Fruit fly (Drosophila melanogaster) whole organism, embryonic: ENCODE data around the gene frj.

Source experiments
- Ada2b ChIP-seq: fragments of 200-800 bp; sonication (Bioruptor generic); IDR thresholded peaks from 2 replicates; pipeline ENCODE4 v1.3.6; 2022; ENCODE audit warnings: missing biosample characterization, missing genetic modification characterization
- Atf-2 ChIP-seq: fragments of 200-800 bp; sonication (Bioruptor generic); optimal IDR thresholded peaks from 2 replicates; lab custom pipeline; 2016; ENCODE audit warnings: missing biosample characterization, missing genetic modification characterization
- CG10267 ChIP-seq: fragments of 200-800 bp; sonication (Bioruptor generic); optimal IDR thresholded peaks from 2 replicates; lab custom pipeline; 2018; ENCODE audit warnings: missing biosample characterization, mild to moderate bottlenecking, missing genetic modification characterization, moderate library complexity
- CG10321 ChIP-seq: fragments of 200-800 bp; sonication (Bioruptor generic); IDR thresholded peaks from 2 replicates; pipeline ENCODE4 v1.3.6; 2022; ENCODE audit warnings: missing biosample characterization, missing genetic modification characterization
- CG10654 ChIP-seq: fragments of 200-800 bp; sonication (Bioruptor generic); optimal IDR thresholded peaks from 2 replicates; lab custom pipeline; 2016; ENCODE audit warnings: missing biosample characterization, missing genetic modification characterization
- CG11093 ChIP-seq: fragments of 200-800 bp; sonication (Bioruptor generic); IDR thresholded peaks from 3 replicates; pipeline ENCODE4 v1.3.6; 2022; ENCODE audit warnings: missing biosample characterization, missing genetic modification characterization
- CG11695 ChIP-seq: fragments of 200-800 bp; sonication (Bioruptor generic); IDR thresholded peaks from 3 replicates; pipeline ENCODE4 v1.3.6; 2022; ENCODE audit warnings: missing biosample characterization, missing genetic modification characterization
- CG11696 ChIP-seq: fragments of 200-800 bp; sonication (Bioruptor generic); IDR thresholded peaks from 2 replicates; pipeline ENCODE4 v1.3.6; 2022; ENCODE audit warnings: missing biosample characterization, missing genetic modification characterization
- CG12071 ChIP-seq: fragments of 200-800 bp; sonication (Bioruptor generic); optimal IDR thresholded peaks from 3 replicates; lab custom pipeline; 2018; ENCODE audit warnings: missing biosample characterization, mild to moderate bottlenecking, missing genetic modification characterization
- CG13296 ChIP-seq: fragments of 200-800 bp; sonication (Bioruptor generic); optimal IDR thresholded peaks from 3 replicates; lab custom pipeline; 2018; ENCODE audit warnings: missing biosample characterization, mild to moderate bottlenecking, missing genetic modification characterization
- CG15479 ChIP-seq: fragments of 200-800 bp; sonication (Bioruptor generic); optimal IDR thresholded peaks from 3 replicates; lab custom pipeline; 2019; ENCODE audit warnings: missing biosample characterization, mild to moderate bottlenecking, missing genetic modification characterization, moderate library complexity
- CG1647 ChIP-seq: fragments of 200-800 bp; sonication (Bioruptor generic); optimal IDR thresholded peaks from 3 replicates; lab custom pipeline; 2016; ENCODE audit warnings: missing biosample characterization, missing genetic modification characterization
- CG16815 ChIP-seq: fragments of 200-800 bp; sonication (Bioruptor generic); optimal IDR thresholded peaks from 3 replicates; lab custom pipeline; 2017; ENCODE audit warnings: missing biosample characterization, mild to moderate bottlenecking, missing genetic modification characterization
- CG1792 ChIP-seq: fragments of 200-800 bp; sonication (Bioruptor generic); optimal IDR thresholded peaks from 2 replicates; lab custom pipeline; 2016; ENCODE audit warnings: missing biosample characterization, missing genetic modification characterization
- CG31388 ChIP-seq: fragments of 200-800 bp; sonication (Bioruptor generic); optimal IDR thresholded peaks from 2 replicates; lab custom pipeline; 2016; ENCODE audit warnings: missing biosample characterization, missing genetic modification characterization
- CG32532 ChIP-seq: fragments of 200-800 bp; sonication (Bioruptor generic); IDR thresholded peaks from 2 replicates; pipeline ENCODE4 v1.3.6; 2022; ENCODE audit warnings: missing biosample characterization, missing genetic modification characterization
- CG3281 ChIP-seq: fragments of 200-800 bp; sonication (Bioruptor generic); optimal IDR thresholded peaks from 3 replicates; lab custom pipeline; 2017; ENCODE audit warnings: missing biosample characterization, mild to moderate bottlenecking, missing genetic modification characterization
- CG3847 ChIP-seq: fragments of 200-800 bp; sonication (Bioruptor generic); IDR thresholded peaks from 2 replicates; pipeline ENCODE4 v1.3.6; 2022; ENCODE audit warnings: missing biosample characterization, missing genetic modification characterization
- CG4404 ChIP-seq: fragments of 200-800 bp; sonication (Bioruptor generic); IDR thresholded peaks from 2 replicates; pipeline ENCODE4 v1.3.6; 2022; ENCODE audit warnings: missing biosample characterization, missing genetic modification characterization
- CG7745 ChIP-seq: fragments of 200-800 bp; sonication (Bioruptor generic); optimal IDR thresholded peaks from 2 replicates; lab custom pipeline; 2018; ENCODE audit warnings: missing biosample characterization, mild to moderate bottlenecking, missing genetic modification characterization, moderate library complexity
- CG7963 ChIP-seq: fragments of 200-800 bp; sonication (Bioruptor generic); IDR thresholded peaks from 3 replicates; pipeline ENCODE4 v1.3.6; 2022; ENCODE audit warnings: missing biosample characterization, missing genetic modification characterization; ENCODE audit not compliant: partially characterized antibody
- CG8359 ChIP-seq: fragments of 200-800 bp; sonication (Bioruptor generic); optimal IDR thresholded peaks from 2 replicates; lab custom pipeline; 2017; ENCODE audit warnings: missing biosample characterization, mild to moderate bottlenecking, missing genetic modification characterization, borderline replicate concordance
- CG9876 ChIP-seq: fragments of 200-800 bp; sonication (Bioruptor generic); optimal IDR thresholded peaks from 2 replicates; lab custom pipeline; 2016; ENCODE audit warnings: missing biosample characterization, missing genetic modification characterization
- E2f1 ChIP-seq: fragments of 200-800 bp; sonication (Bioruptor generic); IDR thresholded peaks from 2 replicates; pipeline ENCODE4 v1.3.6; 2022; ENCODE audit warnings: missing biosample characterization, missing genetic modification characterization
- Hr39 ChIP-seq: fragments of >200 bp; optimal IDR thresholded peaks from 2 replicates; lab custom pipeline; 2017
- Lim3 ChIP-seq: fragments of 200-800 bp; sonication (Bioruptor generic); IDR thresholded peaks from 2 replicates; pipeline ENCODE4 v1.3.6; 2022; ENCODE audit warnings: missing biosample characterization, missing genetic modification characterization
- Mes4 ChIP-seq: fragments of 200-800 bp; sonication (Bioruptor generic); optimal IDR thresholded peaks from 2 replicates; lab custom pipeline; 2016; ENCODE audit warnings: missing biosample characterization, missing genetic modification characterization
- NC2α ChIP-seq: fragments of 200-800 bp; sonication (Bioruptor generic); optimal IDR thresholded peaks from 2 replicates; lab custom pipeline; 2016; ENCODE audit warnings: missing biosample characterization, missing genetic modification characterization
- Opbp ChIP-seq: fragments of 200-800 bp; sonication (Bioruptor generic); IDR thresholded peaks from 3 replicates; pipeline ENCODE4 v1.3.6; 2022; ENCODE audit warnings: missing biosample characterization, missing genetic modification characterization; ENCODE audit not compliant: partially characterized antibody
- Trl ChIP-seq, 3 experiments: fragments of >200 bp in 2 of 3; fragments of 200-800 bp in 1 of 3; sonication (Bioruptor generic) in 1 of 3; optimal IDR thresholded peaks; 2 replicates in 1 of 3; 3 replicates in 2 of 3; lab custom pipeline; 2016 to 2017; ENCODE audit warnings: missing biosample characterization in 1 of 3, missing genetic modification characterization in 1 of 3
- YL-1 ChIP-seq: fragments of 200-800 bp; sonication (Bioruptor generic); optimal IDR thresholded peaks from 3 replicates; lab custom pipeline; 2017; ENCODE audit warnings: missing biosample characterization, mild to moderate bottlenecking, missing genetic modification characterization
- aop ChIP-seq: fragments of 200-800 bp; sonication (Bioruptor generic); IDR thresholded peaks from 2 replicates; pipeline ENCODE4 v1.3.6; 2022; ENCODE audit warnings: missing biosample characterization, missing genetic modification characterization
- br ChIP-seq: fragments of >200 bp; optimal IDR thresholded peaks from 2 replicates; lab custom pipeline; 2017
- cad ChIP-seq: fragments of >200 bp; optimal IDR thresholded peaks from 2 replicates; lab custom pipeline; 2017; ENCODE audit warnings: missing biosample characterization, missing genetic modification characterization
- cas ChIP-seq: fragments of 200-800 bp; sonication (Bioruptor generic); IDR thresholded peaks from 2 replicates; pipeline ENCODE4 v1.3.6; 2022; ENCODE audit warnings: missing biosample characterization, missing genetic modification characterization
- ci ChIP-seq: fragments of 200-800 bp; sonication (Bioruptor generic); IDR thresholded peaks from 3 replicates; pipeline ENCODE4 v1.3.6; 2022; ENCODE audit warnings: missing biosample characterization, missing genetic modification characterization
- dmrt99B ChIP-seq: fragments of 200-800 bp; sonication (Bioruptor generic); optimal IDR thresholded peaks from 2 replicates; lab custom pipeline; 2018; ENCODE audit warnings: missing biosample characterization, mild to moderate bottlenecking, missing genetic modification characterization, moderate library complexity
- ems ChIP-seq: fragments of 200-800 bp; sonication (Bioruptor generic); optimal IDR thresholded peaks from 3 replicates; lab custom pipeline; 2016; ENCODE audit warnings: missing biosample characterization, missing genetic modification characterization
- fd102C ChIP-seq: fragments of 200-800 bp; sonication (Bioruptor generic); optimal IDR thresholded peaks from 2 replicates; lab custom pipeline; 2018; ENCODE audit warnings: missing biosample characterization, mild to moderate bottlenecking, missing genetic modification characterization, moderate library complexity
- ftz-f1 ChIP-seq: fragments of 200-800 bp; sonication (Bioruptor generic); optimal IDR thresholded peaks from 2 replicates; lab custom pipeline; 2016; ENCODE audit warnings: missing biosample characterization, missing genetic modification characterization
- fu2 ChIP-seq: fragments of 200-800 bp; sonication (Bioruptor generic); optimal IDR thresholded peaks from 2 replicates; lab custom pipeline; 2016; ENCODE audit warnings: missing biosample characterization, missing genetic modification characterization
- ham ChIP-seq: fragments of 200-800 bp; sonication (Bioruptor generic); IDR thresholded peaks from 2 replicates; pipeline ENCODE4 v1.3.6; 2022; ENCODE audit warnings: missing biosample characterization, missing genetic modification characterization
- jigr1 ChIP-seq: fragments of 200-800 bp; sonication (Bioruptor generic); IDR thresholded peaks from 3 replicates; pipeline ENCODE4 v1.3.6; 2022; ENCODE audit warnings: missing biosample characterization, missing genetic modification characterization
- mld ChIP-seq: fragments of 200-800 bp; sonication (Bioruptor generic); IDR thresholded peaks from 3 replicates; pipeline ENCODE4 v1.3.6; 2022; ENCODE audit warnings: missing biosample characterization, missing genetic modification characterization; ENCODE audit not compliant: partially characterized antibody
- nerfin-2 ChIP-seq: fragments of 200-800 bp; sonication (Bioruptor generic); IDR thresholded peaks from 2 replicates; pipeline ENCODE4 v1.3.6; 2022; ENCODE audit warnings: missing biosample characterization, missing genetic modification characterization; ENCODE audit not compliant: partially characterized antibody
- rib ChIP-seq: fragments of 200-800 bp; sonication (Bioruptor generic); IDR thresholded peaks from 2 replicates; pipeline ENCODE4 v1.3.6; 2022; ENCODE audit warnings: missing biosample characterization, missing genetic modification characterization
- scrt ChIP-seq: fragments of 200-800 bp; sonication (Bioruptor generic); optimal IDR thresholded peaks from 2 replicates; lab custom pipeline; 2018; ENCODE audit warnings: missing biosample characterization, mild to moderate bottlenecking, missing genetic modification characterization, moderate library complexity
- sna ChIP-seq: fragments of 200-800 bp; sonication (Bioruptor generic); IDR thresholded peaks from 2 replicates; pipeline ENCODE4 v1.3.6; 2022; ENCODE audit warnings: missing biosample characterization, missing genetic modification characterization; ENCODE audit not compliant: partially characterized antibody
- sr ChIP-seq: fragments of 200-800 bp; sonication (Bioruptor generic); IDR thresholded peaks from 3 replicates; pipeline ENCODE4 v1.3.6; 2022; ENCODE audit warnings: missing biosample characterization, missing genetic modification characterization
- tap ChIP-seq: fragments of 200-800 bp; optimal IDR thresholded peaks from 3 replicates; lab custom pipeline; 2019; ENCODE audit warnings: missing biosample characterization, mild to moderate bottlenecking, missing genetic modification characterization, moderate library complexity
- tio ChIP-seq: fragments of 200-800 bp; sonication (Bioruptor generic); optimal IDR thresholded peaks from 2 replicates; lab custom pipeline; 2017; ENCODE audit warnings: missing biosample characterization, missing genetic modification characterization, inconsistent platforms
- tll ChIP-seq, 2 experiments: fragments of 200-800 bp in 1 of 2; fragments of >200 bp in 1 of 2; sonication (Bioruptor generic) in 1 of 2; optimal IDR thresholded peaks; 2 replicates each; lab custom pipeline; 2017 to 2019; ENCODE audit warnings: missing biosample characterization in 2 of 2, missing genetic modification characterization in 2 of 2, mild to moderate bottlenecking in 1 of 2, moderate library complexity in 1 of 2

The frj gene

dm6 chr2L:6498448-6498847 is 42.6 kb downstream of the frj start, which contains the start of gene CG31637 (continued):
- TF ChIP-seq CG31388 (GFP tag; lab: Kevin White, UChicago): no peak
- TF ChIP-seq dmrt99B (tag; lab: Kevin White, UChicago): no peak
- no peak for TF ChIP-seq sna
- peak; percentile 42; the same call in 1 of the 2 replicates for TF ChIP-seq CG3847 (GFP tag; lab: Robert Waterston, UW)
- no peak for TF ChIP-seq Lim3 (GFP tag; lab: Robert Waterston, UW)
- no peak for TF ChIP-seq tap (tag; lab: Kevin White, UChicago)
- TF ChIP-seq ham (GFP tag; lab: Robert Waterston, UW): no peak
- no peak for TF ChIP-seq br (lab: Kevin White, UChicago)
- no peak for TF ChIP-seq NC2α
- no peak for TF ChIP-seq CG10321 (GFP tag; lab: Robert Waterston, UW)
- TF ChIP-seq sr: no peak
- TF ChIP-seq ci (GFP tag; lab: Robert Waterston, UW): peak; percentile 65; the same call in 1 of the 3 replicates
- TF ChIP-seq CG1792 (GFP tag; lab: Kevin White, UChicago): no peak
- peak; percentile 14 for TF ChIP-seq CG13296 (GFP tag; lab: Kevin White, UChicago)
- TF ChIP-seq CG11695 (GFP tag; lab: Robert Waterston, UW): no peak
- TF ChIP-seq scrt: no peak
- TF ChIP-seq ftz-f1 (GFP tag; lab: Kevin White, UChicago): peak; percentile 9
- no peak for TF ChIP-seq CG8359 (GFP tag; lab: Kevin White, UChicago)
- no peak for TF ChIP-seq CG32532 (GFP tag; lab: Robert Waterston, UW)
- no peak for TF ChIP-seq CG1647 (GFP tag; lab: Kevin White, UChicago)
- no peak for TF ChIP-seq CG10654 (GFP tag; lab: Kevin White, UChicago)
- peak; percentile 39; the same call in 1 of the 2 replicates for TF ChIP-seq cas (GFP tag; lab: Robert Waterston, UW)
- TF ChIP-seq aop: peak; percentile 3; the same call in 1 of the 2 replicates
- TF ChIP-seq CG15479 (GFP tag; lab: Kevin White, UChicago): no peak
- TF ChIP-seq tll (GFP tag; optimal IDR thresholded peaks at IDR 0.05; lab: Kevin White, UChicago): peak in 1 of 2 experiments; percentile 45
- peak; percentile 74 for TF ChIP-seq YL-1 (GFP tag; lab: Kevin White, UChicago)
- TF ChIP-seq Opbp (GFP tag; lab: Robert Waterston, UW): peak; percentile 52; the same call in 1 of the 3 replicates
- no peak for TF ChIP-seq CG11696 (GFP tag; lab: Robert Waterston, UW)
- TF ChIP-seq Trl (optimal IDR thresholded peaks at IDR 0.05; lab: Kevin White, UChicago): no peak
- TF ChIP-seq Trl (GFP tag; optimal IDR thresholded peaks at IDR 0.05; lab: Kevin White, UChicago): peak; percentile 21
- no peak for TF ChIP-seq Ada2b (GFP tag; lab: Robert Waterston, UW)
- TF ChIP-seq Atf-2 (GFP tag; lab: Kevin White, UChicago): no peak
- TF ChIP-seq CG16815 (GFP tag; lab: Kevin White, UChicago): no peak
- no peak for TF ChIP-seq CG11093
- no peak for TF ChIP-seq tio (GFP tag; lab: Kevin White, UChicago)
- no peak for TF ChIP-seq CG7963
- TF ChIP-seq nerfin-2: no peak; the same call in 1 of the 2 replicates
- TF ChIP-seq Hr39 (lab: Kevin White, UChicago): no peak
- no peak for TF ChIP-seq rib (GFP tag; lab: Robert Waterston, UW)
- no peak for TF ChIP-seq fu2 (GFP tag; lab: Kevin White, UChicago)
- no peak for TF ChIP-seq E2f1 (GFP tag; lab: Robert Waterston, UW)
- TF ChIP-seq jigr1 (GFP tag; lab: Robert Waterston, UW): no peak
- peak; percentile 37 for TF ChIP-seq CG12071
- no peak for TF ChIP-seq CG4404
- TF ChIP-seq ems: no peak
- no peak for TF ChIP-seq Mes4 (GFP tag; lab: Kevin White, UChicago)
- no peak for TF ChIP-seq mld (GFP tag; lab: Robert Waterston, UW)
- no peak for TF ChIP-seq CG7745 (tag; lab: Kevin White, UChicago)
- no peak for TF ChIP-seq CG3281 (GFP tag; lab: Kevin White, UChicago)
- TF ChIP-seq CG10267 (tag; lab: Kevin White, UChicago): peak; percentile 49
- TF ChIP-seq cad: no peak
- TF ChIP-seq fd102C: no peak
- TF ChIP-seq CG9876 (GFP tag; lab: Kevin White, UChicago): no peak
